Fruit fly (Drosophila melanogaster): ENCODE results near the gene ND-B14.5B.

DNA sequence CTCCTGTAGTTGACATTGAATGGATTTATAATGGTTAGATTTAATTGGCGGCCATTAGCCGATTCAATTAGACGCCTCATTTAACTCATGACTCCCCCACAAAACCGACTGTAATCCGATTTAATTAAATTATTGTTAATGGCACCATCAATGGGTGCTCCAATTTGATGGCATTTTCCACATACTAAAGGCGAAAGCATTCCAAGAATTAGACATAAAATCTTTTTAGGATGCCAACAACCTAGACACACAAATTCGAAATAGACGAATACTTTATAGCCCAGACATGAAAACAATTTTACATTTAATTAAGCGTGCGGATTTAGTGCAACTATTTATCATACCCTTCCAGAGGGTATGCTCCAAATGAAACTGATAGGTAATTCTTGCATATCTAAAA is 45.7 kb downstream of the ND-B14.5B start:
- TF ChIP-seq psq (GFP tag; optimal IDR thresholded peaks at IDR 0.05) (no peak), Jra (GFP tag; optimal IDR thresholded peaks at IDR 0.05) (no peak), sv (GFP tag; optimal IDR thresholded peaks at IDR 0.05) (no peak), HLH106 (tag; optimal IDR thresholded peaks at IDR 0.05) (no peak)
